Fruit fly (Drosophila melanogaster) whole organism, embryonic: Measurements from ENCODE around the gene CG6195.

Experiments
- CG10147 ChIP-seq: fragments of 200-800 bp; sonication (Bioruptor generic); optimal IDR thresholded peaks from 2 replicates; lab custom pipeline; 2019; ENCODE audit warnings: missing biosample characterization, mild to moderate bottlenecking, missing genetic modification characterization, moderate library complexity
- CG10979 ChIP-seq: fragments of 200-800 bp; sonication (Bioruptor generic); optimal IDR thresholded peaks from 2 replicates; lab custom pipeline; 2018; ENCODE audit warnings: missing biosample characterization, mild to moderate bottlenecking, missing genetic modification characterization, moderate library complexity
- CG11560 ChIP-seq: fragments of 200-800 bp; sonication (Bioruptor generic); IDR thresholded peaks from 3 replicates; pipeline ENCODE4 v1.3.6; 2022; ENCODE audit warnings: missing biosample characterization, missing genetic modification characterization
- CG12071 ChIP-seq: fragments of 200-800 bp; sonication (Bioruptor generic); optimal IDR thresholded peaks from 3 replicates; lab custom pipeline; 2018; ENCODE audit warnings: missing biosample characterization, mild to moderate bottlenecking, missing genetic modification characterization
- CG12236 ChIP-seq: fragments of 200-800 bp; sonication (Bioruptor generic); optimal IDR thresholded peaks from 2 replicates; lab custom pipeline; 2016; ENCODE audit warnings: missing biosample characterization, missing genetic modification characterization
- CG12299 ChIP-seq: fragments of 200-800 bp; sonication (Bioruptor generic); optimal IDR thresholded peaks from 2 replicates; lab custom pipeline; 2018; ENCODE audit warnings: missing biosample characterization, mild to moderate bottlenecking, missing genetic modification characterization
- CG12391 ChIP-seq: fragments of 200-800 bp; sonication (Bioruptor generic); optimal IDR thresholded peaks from 3 replicates; lab custom pipeline; 2018; ENCODE audit warnings: missing biosample characterization, mild to moderate bottlenecking, missing genetic modification characterization, moderate library complexity
- CG13123 ChIP-seq: fragments of 200-800 bp; sonication (Bioruptor generic); optimal IDR thresholded peaks from 2 replicates; lab custom pipeline; 2016; ENCODE audit warnings: missing biosample characterization, missing genetic modification characterization
- CG14965 ChIP-seq: fragments of 200-800 bp; sonication (Bioruptor generic); optimal IDR thresholded peaks from 2 replicates; lab custom pipeline; 2016; ENCODE audit warnings: missing biosample characterization, missing genetic modification characterization, borderline replicate concordance
- CG15479 ChIP-seq: fragments of 200-800 bp; sonication (Bioruptor generic); optimal IDR thresholded peaks from 3 replicates; lab custom pipeline; 2019; ENCODE audit warnings: missing biosample characterization, mild to moderate bottlenecking, missing genetic modification characterization, moderate library complexity
- CG15696 ChIP-seq: fragments of 200-800 bp; sonication (Bioruptor generic); optimal IDR thresholded peaks from 2 replicates; lab custom pipeline; 2019; ENCODE audit warnings: missing biosample characterization, mild to moderate bottlenecking, missing genetic modification characterization, moderate library complexity
- CG16863 ChIP-seq: fragments of 200-800 bp; sonication (Bioruptor generic); optimal IDR thresholded peaks from 3 replicates; lab custom pipeline; 2016; ENCODE audit warnings: missing biosample characterization, missing genetic modification characterization
- CG18764 ChIP-seq: fragments of 200-800 bp; sonication (Bioruptor generic); optimal IDR thresholded peaks from 3 replicates; lab custom pipeline; 2016; ENCODE audit warnings: missing biosample characterization, missing genetic modification characterization
- CG2129 ChIP-seq: fragments of 200-800 bp; sonication (Bioruptor generic); IDR thresholded peaks from 2 replicates; pipeline ENCODE4 v1.3.6; 2022; ENCODE audit warnings: missing biosample characterization, missing genetic modification characterization; ENCODE audit not compliant: partially characterized antibody
- CG31388 ChIP-seq: fragments of 200-800 bp; sonication (Bioruptor generic); optimal IDR thresholded peaks from 2 replicates; lab custom pipeline; 2016; ENCODE audit warnings: missing biosample characterization, missing genetic modification characterization
- CG31441 ChIP-seq: fragments of 200-800 bp; sonication (Bioruptor generic); IDR thresholded peaks from 2 replicates; pipeline ENCODE4 v1.3.6; 2022; ENCODE audit warnings: missing biosample characterization, missing genetic modification characterization
- CG33213 ChIP-seq: fragments of 200-800 bp; sonication (Bioruptor generic); optimal IDR thresholded peaks from 3 replicates; lab custom pipeline; 2016; ENCODE audit warnings: missing biosample characterization, missing genetic modification characterization
- CG6791 ChIP-seq: fragments of 200-800 bp; sonication (Bioruptor generic); IDR thresholded peaks from 3 replicates; pipeline ENCODE4 v1.3.6; 2022; ENCODE audit warnings: missing biosample characterization, missing genetic modification characterization; ENCODE audit not compliant: partially characterized antibody
- CG6854 ChIP-seq: fragments of 200-800 bp; sonication (Bioruptor generic); optimal IDR thresholded peaks from 3 replicates; lab custom pipeline; 2017; ENCODE audit warnings: missing biosample characterization, mild to moderate bottlenecking, missing genetic modification characterization
- Doc3 ChIP-seq: fragments of 200-800 bp; sonication (Bioruptor generic); IDR thresholded peaks from 3 replicates; pipeline ENCODE4 v1.3.6; 2022; ENCODE audit warnings: missing biosample characterization, missing genetic modification characterization; ENCODE audit not compliant: partially characterized antibody
- Ets65A ChIP-seq: fragments of 200-800 bp; sonication (Bioruptor generic); peaks from one replicate; lab custom pipeline; 2016; ENCODE audit warnings: missing biosample characterization, missing genetic modification characterization
- H2.0 ChIP-seq: fragments of 200-800 bp; sonication (Bioruptor generic); IDR thresholded peaks from 2 replicates; pipeline ENCODE4 v1.3.6; 2022; ENCODE audit warnings: missing biosample characterization, missing genetic modification characterization
- HmgD ChIP-seq: fragments of 200-800 bp; sonication (Bioruptor generic); optimal IDR thresholded peaks from 3 replicates; lab custom pipeline; 2016; ENCODE audit warnings: missing biosample characterization, missing genetic modification characterization
- HmgZ ChIP-seq: fragments of 200-800 bp; sonication (Bioruptor generic); optimal IDR thresholded peaks from 2 replicates; lab custom pipeline; 2018; ENCODE audit warnings: missing biosample characterization, mild to moderate bottlenecking, missing genetic modification characterization
- Hsf ChIP-seq: fragments of 200-800 bp; sonication (Bioruptor generic); optimal IDR thresholded peaks from 3 replicates; lab custom pipeline; 2016; ENCODE audit warnings: missing biosample characterization, missing genetic modification characterization
- MBD-R2 ChIP-seq: fragments of 200-800 bp; sonication (Bioruptor generic); IDR thresholded peaks from 2 replicates; pipeline ENCODE4 v1.3.6; 2022; ENCODE audit warnings: missing biosample characterization, missing genetic modification characterization
- Opbp ChIP-seq: fragments of 200-800 bp; sonication (Bioruptor generic); IDR thresholded peaks from 3 replicates; pipeline ENCODE4 v1.3.6; 2022; ENCODE audit warnings: missing biosample characterization, missing genetic modification characterization; ENCODE audit not compliant: partially characterized antibody
- Pdp1 ChIP-seq, 2 experiments: fragments of 200-800 bp; sonication (Bioruptor generic); optimal IDR thresholded peaks; 3 replicates each; lab custom pipeline; 2016; ENCODE audit warnings: missing biosample characterization in 2 of 2, missing genetic modification characterization in 2 of 2, mild to moderate bottlenecking in 1 of 2, moderate library complexity in 1 of 2
- Rfx ChIP-seq: fragments of 200-800 bp; sonication (Bioruptor generic); IDR thresholded peaks from 2 replicates; pipeline ENCODE4 v1.3.6; 2022; ENCODE audit warnings: missing biosample characterization, missing genetic modification characterization
- bigmax ChIP-seq: fragments of 200-800 bp; sonication (Bioruptor generic); optimal IDR thresholded peaks from 2 replicates; lab custom pipeline; 2018; ENCODE audit warnings: missing biosample characterization, mild to moderate bottlenecking, missing genetic modification characterization
- cad ChIP-seq: fragments of >200 bp; optimal IDR thresholded peaks from 2 replicates; lab custom pipeline; 2017; ENCODE audit warnings: missing biosample characterization, missing genetic modification characterization
- dmrt99B ChIP-seq: fragments of 200-800 bp; sonication (Bioruptor generic); optimal IDR thresholded peaks from 2 replicates; lab custom pipeline; 2018; ENCODE audit warnings: missing biosample characterization, mild to moderate bottlenecking, missing genetic modification characterization, moderate library complexity
- eyg ChIP-seq: fragments of 200-800 bp; sonication (Bioruptor generic); optimal IDR thresholded peaks from 3 replicates; lab custom pipeline; 2016; ENCODE audit warnings: missing biosample characterization, missing genetic modification characterization
- fd64A ChIP-seq: fragments of 200-800 bp; sonication (Bioruptor generic); optimal IDR thresholded peaks from 3 replicates; lab custom pipeline; 2018; ENCODE audit warnings: missing biosample characterization, mild to moderate bottlenecking, missing genetic modification characterization
- gcm ChIP-seq: fragments of 200-800 bp; sonication (Bioruptor generic); optimal IDR thresholded peaks from 2 replicates; lab custom pipeline; 2019; ENCODE audit warnings: missing biosample characterization, mild to moderate bottlenecking, missing genetic modification characterization, moderate library complexity
- mirr ChIP-seq: fragments of 200-800 bp; sonication (Bioruptor generic); optimal IDR thresholded peaks from 3 replicates; lab custom pipeline; 2018; ENCODE audit warnings: missing biosample characterization, mild to moderate bottlenecking, missing genetic modification characterization
- ro ChIP-seq: fragments of 200-800 bp; sonication (Bioruptor generic); IDR thresholded peaks from 2 replicates; pipeline ENCODE4 v1.3.6; 2022; ENCODE audit warnings: missing biosample characterization, missing genetic modification characterization
- sens ChIP-seq: fragments of 200-800 bp; sonication (Bioruptor generic); peaks from one replicate; lab custom pipeline; 2016; ENCODE audit warnings: missing biosample characterization, missing genetic modification characterization
- shn ChIP-seq: fragments of 200-800 bp; sonication (Bioruptor generic); optimal IDR thresholded peaks from 3 replicates; lab custom pipeline; 2016; ENCODE audit warnings: missing biosample characterization, missing genetic modification characterization
- sob ChIP-seq: fragments of 200-800 bp; sonication (Bioruptor generic); IDR thresholded peaks from 2 replicates; pipeline ENCODE4 v1.3.6; 2022; ENCODE audit warnings: missing biosample characterization, missing genetic modification characterization
- tap ChIP-seq: fragments of 200-800 bp; optimal IDR thresholded peaks from 3 replicates; lab custom pipeline; 2019; ENCODE audit warnings: missing biosample characterization, mild to moderate bottlenecking, missing genetic modification characterization, moderate library complexity
- tio ChIP-seq: fragments of 200-800 bp; sonication (Bioruptor generic); optimal IDR thresholded peaks from 2 replicates; lab custom pipeline; 2017; ENCODE audit warnings: missing biosample characterization, missing genetic modification characterization, inconsistent platforms
- ttk ChIP-seq: fragments of 200-800 bp; sonication (Bioruptor generic); IDR thresholded peaks from 2 replicates; pipeline ENCODE4 v2.1.2; 2022; ENCODE audit warnings: missing biosample characterization, missing genetic modification characterization
- vfl ChIP-seq: fragments of 200-800 bp; sonication (Bioruptor generic); optimal IDR thresholded peaks from 2 replicates; lab custom pipeline; 2016; ENCODE audit warnings: missing biosample characterization, missing genetic modification characterization
- z ChIP-seq: fragments of 200-800 bp; sonication (Bioruptor generic); IDR thresholded peaks from 3 replicates; pipeline ENCODE4 v1.3.6; 2022; ENCODE audit warnings: missing biosample characterization, missing genetic modification characterization

CG6195 gene

DNA sequence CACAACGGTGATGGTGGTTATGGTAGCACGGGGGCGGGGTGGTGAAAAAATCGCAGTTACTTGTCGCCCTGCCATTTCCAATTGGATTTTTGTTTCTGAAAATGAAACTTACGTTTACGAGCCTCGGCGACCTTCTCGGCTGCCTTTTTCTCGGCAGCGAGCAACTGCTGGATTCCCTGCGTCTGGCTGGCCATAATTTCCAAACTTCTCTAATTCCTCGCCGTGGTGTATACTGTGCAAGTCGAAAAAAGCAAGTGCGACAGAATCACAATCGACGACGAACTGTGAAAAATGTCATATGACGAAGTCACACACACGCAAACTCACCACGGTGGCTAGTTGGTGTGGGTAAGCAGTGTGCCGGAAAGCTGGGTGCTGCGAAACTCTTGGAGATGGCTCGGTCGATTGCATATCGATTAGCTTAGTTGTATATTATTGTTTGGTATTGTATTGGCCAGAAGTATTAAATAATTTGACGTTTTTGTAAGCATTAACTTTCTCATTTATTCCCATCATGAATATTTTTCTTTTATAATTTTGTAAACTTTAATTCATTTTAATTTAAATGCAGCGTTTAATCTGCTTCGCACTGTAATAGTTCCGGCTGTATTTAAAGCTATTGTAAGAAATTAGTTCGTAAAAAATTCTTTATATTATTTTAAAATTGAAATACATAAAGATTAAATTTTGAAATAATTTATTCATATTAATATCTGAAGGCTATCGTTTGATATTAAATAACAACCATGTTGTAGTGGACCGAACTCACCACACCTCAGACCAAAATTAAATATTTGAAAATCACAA lies 3.9 kb downstream of the CG6195 start, which contains the start of gene Vha13 (continued):
- TF ChIP-seq HmgD, result peak; percentile 79
- TF ChIP-seq ro (GFP tag; lab: Robert Waterston, UW), result no peak
- TF ChIP-seq CG33213 (GFP tag; lab: Kevin White, UChicago), result peak; percentile 26
- 0 out of 2 replicates have a peak, but pooled peaks have one; percentile 34 for TF ChIP-seq ttk (GFP tag; lab: Robert Waterston, UW)
- TF ChIP-seq CG11560 (tag; lab: Robert Waterston, UW), result 0 out of 3 replicates have a peak, but pooled peaks have one; percentile 9
- TF ChIP-seq CG15479, result no peak
- peak; percentile 51 for TF ChIP-seq Hsf (GFP tag; lab: Kevin White, UChicago)
- TF ChIP-seq tap, result peak; percentile 4
- TF ChIP-seq CG14965 (GFP tag; lab: Kevin White, UChicago), result no peak
- peak; percentile 60 for TF ChIP-seq mirr (GFP tag; lab: Kevin White, UChicago)
- peak; percentile 36 for TF ChIP-seq CG12391 (tag; lab: Kevin White, UChicago)
- TF ChIP-seq tio (GFP tag; lab: Kevin White, UChicago), result no peak
- TF ChIP-seq sens (GFP tag; lab: Kevin White, UChicago), result peak; percentile 48
- TF ChIP-seq CG10979, result no peak
- peak; percentile 49 for TF ChIP-seq shn
- TF ChIP-seq CG2129 (GFP tag; lab: Robert Waterston, UW), result 0 out of 2 replicates have a peak, but pooled peaks have one; percentile 11
- TF ChIP-seq CG16863, result peak; percentile 11
- TF ChIP-seq dmrt99B, result peak; percentile 17
- peak; percentile 53 for TF ChIP-seq HmgZ (tag; lab: Kevin White, UChicago)
- no peak for TF ChIP-seq Doc3 (GFP tag; lab: Robert Waterston, UW)
- peak; percentile 82 for TF ChIP-seq CG6791 (GFP tag; lab: Robert Waterston, UW)
- TF ChIP-seq CG15696 (tag; lab: Kevin White, UChicago), result peak; percentile 19
- TF ChIP-seq bigmax, result peak; percentile 7
- TF ChIP-seq Opbp (GFP tag; lab: Robert Waterston, UW), result peak; percentile 82
- TF ChIP-seq CG31441 (GFP tag; lab: Robert Waterston, UW), result peak; percentile 31
- TF ChIP-seq vfl (GFP tag; lab: Kevin White, UChicago), result peak; percentile 10
- TF ChIP-seq eyg (GFP tag; lab: Kevin White, UChicago), result no peak
- TF ChIP-seq Rfx, result peak; percentile 87
- TF ChIP-seq fd64A, result peak; percentile 44
- TF ChIP-seq CG12236 (GFP tag; lab: Kevin White, UChicago), result no peak
- TF ChIP-seq CG12299 (tag; lab: Kevin White, UChicago), result peak; percentile 29
- TF ChIP-seq Ets65A (GFP tag; lab: Kevin White, UChicago), result peak; percentile 95
- peak; percentile 53 for TF ChIP-seq CG12071 (GFP tag; lab: Kevin White, UChicago)
- peak; percentile 17 for TF ChIP-seq gcm (GFP tag; lab: Kevin White, UChicago)
- no peak for TF ChIP-seq z (GFP tag; lab: Robert Waterston, UW)
- TF ChIP-seq CG13123 (GFP tag; lab: Kevin White, UChicago), result no peak
- peak; percentile 57 for TF ChIP-seq CG6854
- TF ChIP-seq MBD-R2, result peak; percentile 55
- peak; percentile 34 for TF ChIP-seq CG10147
- TF ChIP-seq Pdp1 (GFP tag; optimal IDR thresholded peaks at IDR 0.05; lab: Kevin White, UChicago), result peak; percentile 14 to 27
- TF ChIP-seq CG18764 (GFP tag; lab: Kevin White, UChicago), result no peak
- TF ChIP-seq CG31388 (GFP tag; lab: Kevin White, UChicago), result no peak
- no peak for TF ChIP-seq cad (GFP tag; lab: Kevin White, UChicago)
- TF ChIP-seq sob (GFP tag; lab: Robert Waterston, UW), result peak; percentile 68
- peak; percentile 55 for TF ChIP-seq H2.0 (GFP tag; lab: Robert Waterston, UW)
